Fruit fly (Drosophila melanogaster) whole organism, embryonic: ENCODE results near the gene RpL7A.
A peak's percentile ranks its signal among the peaks of the same experiment; 100 is the strongest.

ENCODE experiments used
- Bgb ChIP-seq: fragments of 200-800 bp; sonication (Bioruptor generic); IDR thresholded peaks from 2 replicates; pipeline ENCODE4 v1.3.6; 2022; ENCODE audit warnings: missing biosample characterization, missing genetic modification characterization; ENCODE audit not compliant: partially characterized antibody
- Blimp-1 ChIP-seq: fragments of 200-800 bp; sonication (Bioruptor generic); optimal IDR thresholded peaks from 3 replicates; lab custom pipeline; 2018; ENCODE audit warnings: missing biosample characterization, missing genetic modification characterization, mild to moderate bottlenecking, moderate library complexity, missing genetic modification reagents
- CG10543 ChIP-seq: fragments of 200-800 bp; sonication (Bioruptor generic); optimal IDR thresholded peaks from 3 replicates; lab custom pipeline; 2017; ENCODE audit warnings: missing biosample characterization, mild to moderate bottlenecking, missing genetic modification characterization, moderate library complexity
- CG11723 ChIP-seq: fragments of 200-800 bp; sonication (Bioruptor generic); optimal IDR thresholded peaks from 2 replicates; lab custom pipeline; 2017; ENCODE audit warnings: missing biosample characterization, mild to moderate bottlenecking, missing genetic modification characterization
- CG12104 ChIP-seq: fragments of 200-800 bp; sonication (Bioruptor generic); optimal IDR thresholded peaks from 3 replicates; lab custom pipeline; 2016; ENCODE audit warnings: missing biosample characterization, missing genetic modification characterization
- CG12391 ChIP-seq: fragments of 200-800 bp; sonication (Bioruptor generic); optimal IDR thresholded peaks from 3 replicates; lab custom pipeline; 2018; ENCODE audit warnings: missing biosample characterization, mild to moderate bottlenecking, missing genetic modification characterization, moderate library complexity
- CG13287 ChIP-seq: fragments of 200-800 bp; sonication (Bioruptor generic); IDR thresholded peaks from 2 replicates; pipeline ENCODE4 v1.3.6; 2022; ENCODE audit warnings: missing biosample characterization, missing genetic modification characterization; ENCODE audit not compliant: partially characterized antibody
- CG13775 ChIP-seq: fragments of 200-800 bp; sonication (Bioruptor generic); optimal IDR thresholded peaks from 3 replicates; lab custom pipeline; 2017; ENCODE audit warnings: missing biosample characterization, mild to moderate bottlenecking, missing genetic modification characterization
- CG14441 ChIP-seq: fragments of 200-800 bp; sonication (Bioruptor generic); IDR thresholded peaks from 2 replicates; pipeline ENCODE4 v1.3.6; 2022; ENCODE audit warnings: missing biosample characterization, missing genetic modification characterization
- CG14667 ChIP-seq: fragments of 200-800 bp; sonication (Bioruptor generic); IDR thresholded peaks from 2 replicates; pipeline ENCODE4 v1.3.6; 2022; ENCODE audit warnings: missing biosample characterization, missing genetic modification characterization
- CG16779 ChIP-seq: fragments of 200-800 bp; sonication (Bioruptor generic); IDR thresholded peaks from 2 replicates; pipeline ENCODE4 v1.3.6; 2022; ENCODE audit warnings: missing biosample characterization, missing genetic modification characterization
- CG17361 ChIP-seq: fragments of 200-800 bp; sonication (Bioruptor generic); IDR thresholded peaks from 3 replicates; pipeline ENCODE4 v1.3.6; 2022; ENCODE audit warnings: missing biosample characterization, missing genetic modification characterization
- CG2116 ChIP-seq: fragments of 200-800 bp; sonication (Bioruptor generic); optimal IDR thresholded peaks from 3 replicates; lab custom pipeline; 2018; ENCODE audit warnings: missing biosample characterization, mild to moderate bottlenecking, missing genetic modification characterization
- CG5953 ChIP-seq: fragments of 200-800 bp; sonication (Bioruptor generic); IDR thresholded peaks from 2 replicates; pipeline ENCODE4 v1.3.6; 2022; ENCODE audit warnings: missing biosample characterization, missing genetic modification characterization
- CG6254 ChIP-seq: fragments of 200-800 bp; sonication (Bioruptor generic); optimal IDR thresholded peaks from 3 replicates; lab custom pipeline; 2017; ENCODE audit warnings: mild to moderate bottlenecking, missing biosample characterization, missing genetic modification reagents, missing genetic modification characterization
- CG6272 ChIP-seq: fragments of 200-800 bp; sonication (Bioruptor generic); IDR thresholded peaks from 2 replicates; pipeline ENCODE4 v1.3.6; 2022; ENCODE audit warnings: missing biosample characterization, missing genetic modification characterization
- CG7556 ChIP-seq: fragments of 200-800 bp; sonication (Bioruptor generic); optimal IDR thresholded peaks from 2 replicates; lab custom pipeline; 2017; ENCODE audit warnings: missing biosample characterization, mild to moderate bottlenecking, missing genetic modification characterization
- CG7987 ChIP-seq: fragments of 200-800 bp; sonication (Bioruptor generic); optimal IDR thresholded peaks from 2 replicates; lab custom pipeline; 2018; ENCODE audit warnings: missing biosample characterization, mild to moderate bottlenecking, missing genetic modification characterization, moderate library complexity
- CG9817 ChIP-seq: fragments of 200-800 bp; sonication (Bioruptor generic); optimal IDR thresholded peaks from 2 replicates; lab custom pipeline; 2018; ENCODE audit warnings: missing biosample characterization, mild to moderate bottlenecking, missing genetic modification characterization, moderate library complexity
- CkIIα-i1 ChIP-seq: fragments of 200-800 bp; sonication (Bioruptor generic); IDR thresholded peaks from 2 replicates; pipeline ENCODE4 v1.3.6; 2022; ENCODE audit warnings: missing biosample characterization, missing genetic modification characterization
- Dbx ChIP-seq: fragments of 200-800 bp; sonication (Bioruptor generic); IDR thresholded peaks from 3 replicates; pipeline ENCODE4 v1.3.6; 2022; ENCODE audit warnings: missing biosample characterization, missing genetic modification characterization
- Dek ChIP-seq: fragments of 200-800 bp; sonication (Bioruptor generic); optimal IDR thresholded peaks from 3 replicates; lab custom pipeline; 2019; ENCODE audit warnings: missing biosample characterization, mild to moderate bottlenecking, missing genetic modification characterization, moderate library complexity
- Doc3 ChIP-seq: fragments of 200-800 bp; sonication (Bioruptor generic); IDR thresholded peaks from 3 replicates; pipeline ENCODE4 v1.3.6; 2022; ENCODE audit warnings: missing biosample characterization, missing genetic modification characterization; ENCODE audit not compliant: partially characterized antibody
- ERR ChIP-seq: fragments of 200-800 bp; sonication (Bioruptor generic); optimal IDR thresholded peaks from 2 replicates; lab custom pipeline; 2016; ENCODE audit warnings: missing biosample characterization, missing genetic modification characterization
- HmgD ChIP-seq: fragments of 200-800 bp; sonication (Bioruptor generic); optimal IDR thresholded peaks from 3 replicates; lab custom pipeline; 2016; ENCODE audit warnings: missing biosample characterization, missing genetic modification characterization
- Hr51 ChIP-seq, 2 experiments: fragments of 200-800 bp; sonication (Bioruptor generic); optimal IDR thresholded peaks; 2 replicates in 1 of 2; 3 replicates in 1 of 2; lab custom pipeline; 2016 to 2018; ENCODE audit warnings: missing biosample characterization in 2 of 2, missing genetic modification characterization in 2 of 2, mild to moderate bottlenecking in 1 of 2, moderate library complexity in 1 of 2
- Jarid2 ChIP-seq: fragments of 200-800 bp; sonication (Bioruptor generic); optimal IDR thresholded peaks from 3 replicates; lab custom pipeline; 2017; ENCODE audit warnings: mild to moderate bottlenecking, missing biosample characterization, missing genetic modification reagents, missing genetic modification characterization
- MTF-1 ChIP-seq: fragments of 200-800 bp; sonication (Bioruptor generic); optimal IDR thresholded peaks from 2 replicates; lab custom pipeline; 2018; ENCODE audit warnings: missing biosample characterization, mild to moderate bottlenecking, missing genetic modification characterization, borderline replicate concordance
- Neu2 ChIP-seq: fragments of 200-800 bp; sonication (Bioruptor generic); optimal IDR thresholded peaks from 3 replicates; lab custom pipeline; 2016; ENCODE audit warnings: missing biosample characterization, missing genetic modification characterization, borderline replicate concordance
- Ssrp ChIP-seq: fragments of 200-800 bp; sonication (Bioruptor generic); optimal IDR thresholded peaks from 2 replicates; lab custom pipeline; 2018; ENCODE audit warnings: missing biosample characterization, mild to moderate bottlenecking, missing genetic modification characterization, moderate library complexity
- Usf ChIP-seq: fragments of 200-800 bp; sonication (Bioruptor generic); optimal IDR thresholded peaks from 2 replicates; lab custom pipeline; 2017; ENCODE audit warnings: missing genotype, missing biosample characterization, missing genetic modification characterization
- ap ChIP-seq: fragments of 200-800 bp; sonication (Bioruptor generic); IDR thresholded peaks from 2 replicates; pipeline ENCODE4 v1.3.6; 2022; ENCODE audit warnings: missing biosample characterization, missing genetic modification characterization
- ash1 ChIP-seq: fragments of 200-800 bp; sonication (Bioruptor generic); optimal IDR thresholded peaks from 2 replicates; lab custom pipeline; 2018; ENCODE audit warnings: missing biosample characterization, mild to moderate bottlenecking, missing genetic modification characterization
- cato ChIP-seq: fragments of 200-800 bp; sonication (Bioruptor generic); optimal IDR thresholded peaks from 2 replicates; lab custom pipeline; 2016; ENCODE audit warnings: missing biosample characterization, missing genetic modification characterization, borderline replicate concordance
- cg ChIP-seq: fragments of 200-800 bp; sonication (Bioruptor generic); optimal IDR thresholded peaks from 3 replicates; lab custom pipeline; 2019; ENCODE audit warnings: missing biosample characterization, mild to moderate bottlenecking, missing genetic modification characterization, moderate library complexity
- chif ChIP-seq, 2 experiments: fragments of 200-800 bp; sonication (Bioruptor generic); optimal IDR thresholded peaks; 3 replicates each; lab custom pipeline; 2016; ENCODE audit warnings: missing biosample characterization in 2 of 2, missing genetic modification characterization in 2 of 2
- crp ChIP-seq, 2 experiments: fragments of 200-800 bp; sonication (Bioruptor generic); optimal IDR thresholded peaks; 2 replicates in 1 of 2; 3 replicates in 1 of 2; lab custom pipeline; 2017; ENCODE audit warnings: missing biosample characterization in 2 of 2, missing genetic modification characterization in 2 of 2, mild to moderate bottlenecking in 1 of 2, moderate library complexity in 1 of 2
- dpn ChIP-seq, 2 experiments: fragments of 200-800 bp; sonication (Bioruptor generic); optimal IDR thresholded peaks; 3 replicates each; lab custom pipeline; 2016; ENCODE audit warnings: missing biosample characterization in 2 of 2, missing genetic modification characterization in 2 of 2
- eyg ChIP-seq: fragments of 200-800 bp; sonication (Bioruptor generic); optimal IDR thresholded peaks from 3 replicates; lab custom pipeline; 2016; ENCODE audit warnings: missing biosample characterization, missing genetic modification characterization
- fd64A ChIP-seq: fragments of 200-800 bp; sonication (Bioruptor generic); optimal IDR thresholded peaks from 3 replicates; lab custom pipeline; 2018; ENCODE audit warnings: missing biosample characterization, mild to moderate bottlenecking, missing genetic modification characterization
- ftz-f1 ChIP-seq: fragments of 200-800 bp; sonication (Bioruptor generic); optimal IDR thresholded peaks from 2 replicates; lab custom pipeline; 2016; ENCODE audit warnings: missing biosample characterization, missing genetic modification characterization
- hb ChIP-seq: fragments of 200-800 bp; sonication (Bioruptor generic); IDR thresholded peaks from 3 replicates; pipeline ENCODE4 v1.3.6; 2022; ENCODE audit warnings: missing biosample characterization, missing genetic modification characterization; ENCODE audit not compliant: partially characterized antibody
- lov ChIP-seq, 2 experiments: fragments of 200-800 bp in 1 of 2; fragments of >200 bp in 1 of 2; sonication (Bioruptor generic) in 1 of 2; IDR thresholded peaks in 1 of 2; optimal IDR thresholded peaks in 1 of 2; 2 replicates in 1 of 2; 3 replicates in 1 of 2; pipeline versions ENCODE4 v1.3.6 to Lab custom; 2017 to 2022; ENCODE audit warnings: missing biosample characterization in 1 of 2, missing genetic modification characterization in 1 of 2
- pfk ChIP-seq: fragments of 200-800 bp; sonication (Bioruptor generic); optimal IDR thresholded peaks from 2 replicates; lab custom pipeline; 2018; ENCODE audit warnings: missing biosample characterization, mild to moderate bottlenecking, missing genetic modification characterization, moderate library complexity
- ro ChIP-seq: fragments of 200-800 bp; sonication (Bioruptor generic); IDR thresholded peaks from 2 replicates; pipeline ENCODE4 v1.3.6; 2022; ENCODE audit warnings: missing biosample characterization, missing genetic modification characterization
- scrt ChIP-seq: fragments of 200-800 bp; sonication (Bioruptor generic); optimal IDR thresholded peaks from 2 replicates; lab custom pipeline; 2018; ENCODE audit warnings: missing biosample characterization, mild to moderate bottlenecking, missing genetic modification characterization, moderate library complexity
- seq ChIP-seq: fragments of 200-800 bp; sonication (Bioruptor generic); IDR thresholded peaks from 2 replicates; pipeline ENCODE4 v1.3.6; 2022; ENCODE audit warnings: missing biosample characterization, missing genetic modification characterization
- sim ChIP-seq: fragments of 200-800 bp; sonication (Bioruptor generic); IDR thresholded peaks from 2 replicates; pipeline ENCODE4 v1.3.6; 2022; ENCODE audit warnings: missing biosample characterization, missing genetic modification characterization
- ssp ChIP-seq: fragments of 200-800 bp; sonication (Bioruptor generic); IDR thresholded peaks from 2 replicates; pipeline ENCODE4 v1.3.6; 2022; ENCODE audit warnings: missing biosample characterization, missing genetic modification characterization

The RpL7A gene

dm6 chrX:6542331-6542730 lies 9.2 kb upstream of the RpL7A start (continued):
- TF ChIP-seq Blimp-1, result peak; percentile 64
- TF ChIP-seq seq (GFP tag; lab: Robert Waterston, UW), result 0 out of 2 replicates have a peak, but pooled peaks have one; percentile 10
- no peak for TF ChIP-seq CG13287 (GFP tag; lab: Robert Waterston, UW)
- no peak for TF ChIP-seq CG6272
- 0 out of 2 replicates have a peak, but pooled peaks have one; percentile 13 for TF ChIP-seq ssp
- TF ChIP-seq ftz-f1 (GFP tag; lab: Kevin White, UChicago), result no peak
- TF ChIP-seq CG12391, result peak; percentile 51
- no peak for TF ChIP-seq CkIIα-i1 (GFP tag; lab: Robert Waterston, UW)
- no peak for TF ChIP-seq crp (GFP tag; optimal IDR thresholded peaks at IDR 0.05; lab: Kevin White, UChicago)
- TF ChIP-seq HmgD (GFP tag; lab: Kevin White, UChicago), result no peak
- TF ChIP-seq sim, result no peak
- TF ChIP-seq CG14667, result no peak
- TF ChIP-seq CG14441 (GFP tag; lab: Robert Waterston, UW), result peak; percentile 63
- TF ChIP-seq ro, result no peak
- no peak for TF ChIP-seq chif (GFP tag; optimal IDR thresholded peaks at IDR 0.05; lab: Kevin White, UChicago)
- no peak for TF ChIP-seq lov (optimal IDR thresholded peaks at IDR 0.05; lab: Kevin White, UChicago)
- no peak for TF ChIP-seq lov (GFP tag; IDR thresholded peaks at IDR 0.05; lab: Robert Waterston, UW)
- no peak for TF ChIP-seq Jarid2 (GFP tag; lab: Kevin White, UChicago)
- TF ChIP-seq Dek (tag; lab: Kevin White, UChicago), result no peak
- TF ChIP-seq Bgb, result no peak
- peak in 1 of 2 experiments; percentile 78 for TF ChIP-seq Hr51 (GFP tag; optimal IDR thresholded peaks at IDR 0.05; lab: Kevin White, UChicago)
- TF ChIP-seq hb (GFP tag; lab: Robert Waterston, UW), result no peak
- TF ChIP-seq eyg (GFP tag; lab: Kevin White, UChicago), result no peak
- TF ChIP-seq CG7987 (GFP tag; lab: Kevin White, UChicago), result no peak
- no peak for TF ChIP-seq CG11723 (GFP tag; lab: Kevin White, UChicago)
- no peak for TF ChIP-seq ash1 (GFP tag; lab: Kevin White, UChicago)
- TF ChIP-seq CG17361 (GFP tag; lab: Robert Waterston, UW), result peak; percentile 34; the same call in 1 of the 3 replicates
- TF ChIP-seq Ssrp, result no peak
- TF ChIP-seq CG5953 (GFP tag; lab: Robert Waterston, UW), result 0 out of 2 replicates have a peak, but pooled peaks have one; percentile 17
- TF ChIP-seq cg, result no peak
- no peak for TF ChIP-seq Usf
- TF ChIP-seq CG12104 (GFP tag; lab: Kevin White, UChicago), result no peak
- TF ChIP-seq Neu2 (GFP tag; lab: Kevin White, UChicago), result no peak
- no peak for TF ChIP-seq CG16779 (GFP tag; lab: Robert Waterston, UW)
- TF ChIP-seq fd64A, result no peak
- TF ChIP-seq CG10543, result no peak
- no peak for TF ChIP-seq pfk
- TF ChIP-seq cato (GFP tag; lab: Kevin White, UChicago), result no peak
- no peak for TF ChIP-seq scrt (GFP tag; lab: Kevin White, UChicago)
- TF ChIP-seq CG6254 (GFP tag; lab: Kevin White, UChicago), result no peak
- TF ChIP-seq ERR (GFP tag; lab: Kevin White, UChicago), result no peak
- TF ChIP-seq Doc3, result no peak
- no peak for TF ChIP-seq CG13775 (GFP tag; lab: Kevin White, UChicago)
- TF ChIP-seq ap (GFP tag; lab: Robert Waterston, UW), result peak; percentile 24; the same call in 1 of the 2 replicates
- TF ChIP-seq CG7556 (GFP tag; lab: Kevin White, UChicago), result peak; percentile 31
- TF ChIP-seq CG2116, result no peak
- TF ChIP-seq Dbx (GFP tag; lab: Robert Waterston, UW), result no peak
- no peak for TF ChIP-seq MTF-1
- TF ChIP-seq dpn (GFP tag; optimal IDR thresholded peaks at IDR 0.05; lab: Kevin White, UChicago), result peak in 1 of 2 experiments; percentile 37
- peak; percentile 14 for TF ChIP-seq CG9817
